Worm (Caenorhabditis elegans): Measurements from ENCODE around the gene egas-4.

egas-4 gene

ce11 chrIV:7520841-7521240 is 23.2 kb upstream of the egas-4 start (continued):
- TF ChIP-seq nhr-102 (tag; optimal IDR thresholded peaks at IDR 0.05): no peak
- peak; percentile 20 for TF ChIP-seq dve-1 (tag; optimal IDR thresholded peaks at IDR 0.05; ENCODE audit: insufficient read depth)
- no peak for TF ChIP-seq zfp-2 (tag; optimal IDR thresholded peaks at IDR 0.05)
- peak; percentile 36; the same call in 1 of the 2 replicates for TF ChIP-seq dmd-6 (GFP tag; IDR thresholded peaks at IDR 0.05)
- TF ChIP-seq ztf-11 (tag; optimal IDR thresholded peaks at IDR 0.05): no peak
- TF ChIP-seq Y105C5A.15 (GFP tag; IDR thresholded peaks at IDR 0.05): no peak
- no peak for TF ChIP-seq mdt-29 (GFP tag; IDR thresholded peaks at IDR 0.05)
- no peak for TF ChIP-seq nhr-237 (tag; optimal IDR thresholded peaks at IDR 0.05)
- TF ChIP-seq hmg-1.1 (GFP tag; IDR thresholded peaks at IDR 0.05): no peak
- TF ChIP-seq nhr-11 (tag; optimal IDR thresholded peaks at IDR 0.05): no peak
- no peak for TF ChIP-seq ztf-7 (tag; optimal IDR thresholded peaks at IDR 0.05)
- no peak for TF ChIP-seq F10B5.3 (tag; optimal IDR thresholded peaks at IDR 0.05)
- TF ChIP-seq lin-38 (GFP tag; IDR thresholded peaks at IDR 0.05): no peak
- no peak for TF ChIP-seq vab-7 (GFP tag; IDR thresholded peaks at IDR 0.05)
- no peak for TF ChIP-seq dpl-1 (GFP tag; optimal IDR thresholded peaks at IDR 0.05)
- no peak for TF ChIP-seq duxl-1 (tag; optimal IDR thresholded peaks at IDR 0.05; ENCODE audit: poor library complexity)
- TF ChIP-seq unc-62 (GFP tag; optimal IDR thresholded peaks at IDR 0.05 in 1 of 2): peak in 1 of 2 experiments; percentile 25
- TF ChIP-seq unc-62 (tag; optimal IDR thresholded peaks at IDR 0.05): no peak
- TF ChIP-seq nhr-42 (GFP tag; IDR thresholded peaks at IDR 0.05): no peak
- no peak for TF ChIP-seq ama-1 (optimal IDR thresholded peaks at IDR 0.05)
- no peak for TF ChIP-seq arid-1 (GFP tag; conservative IDR thresholded peaks at IDR 0.05)
- TF ChIP-seq ctbp-1 (GFP tag; IDR thresholded peaks at IDR 0.05): no peak
- no peak for TF ChIP-seq saeg-2 (GFP tag; IDR thresholded peaks at IDR 0.05)
- no peak for TF ChIP-seq egl-27 (tag; optimal IDR thresholded peaks at IDR 0.05)
- no peak for TF ChIP-seq spr-1 (tag; optimal IDR thresholded peaks at IDR 0.05)
- no peak for TF ChIP-seq nhr-6 (tag; optimal IDR thresholded peaks at IDR 0.05)
- no peak for TF ChIP-seq mxl-3 (GFP tag; optimal IDR thresholded peaks at IDR 0.05)
- TF ChIP-seq lin-13 (GFP tag; optimal IDR thresholded peaks at IDR 0.05): no peak
- TF ChIP-seq Y48G9A.11 (GFP tag; IDR thresholded peaks at IDR 0.05): no peak
- peak; percentile 7 for TF ChIP-seq pqm-1 (tag; optimal IDR thresholded peaks at IDR 0.05)
- no peak for TF ChIP-seq ZK337.2 (GFP tag; IDR thresholded peaks at IDR 0.05)
- no peak for TF ChIP-seq nhr-48 (tag; optimal IDR thresholded peaks at IDR 0.05)
- no peak for TF ChIP-seq nhr-76 (tag; optimal IDR thresholded peaks at IDR 0.05)
- no peak for TF ChIP-seq ceh-44 (GFP tag; IDR thresholded peaks at IDR 0.05)
- TF ChIP-seq zip-11 (GFP tag; IDR thresholded peaks at IDR 0.05): no peak
- TF ChIP-seq Y5F2A.4 (GFP tag; optimal IDR thresholded peaks at IDR 0.05): no peak
- TF ChIP-seq lir-3 (tag; optimal IDR thresholded peaks at IDR 0.05): no peak
- peak; percentile 34 for TF ChIP-seq hlh-30 (tag; optimal IDR thresholded peaks at IDR 0.05; ENCODE audit: insufficient read depth)
- no peak for TF ChIP-seq tag-97 (GFP tag; IDR thresholded peaks at IDR 0.05)
- peak; percentile 39; the same call in 1 of the 2 replicates for TF ChIP-seq php-3 (GFP tag; IDR thresholded peaks at IDR 0.05)
- no peak for TF ChIP-seq madf-5 (GFP tag; IDR thresholded peaks at IDR 0.05)
- no peak for TF ChIP-seq snpc-1.2 (GFP tag; IDR thresholded peaks at IDR 0.05)
- TF ChIP-seq gei-8 (GFP tag; optimal IDR thresholded peaks at IDR 0.05): no peak
- TF ChIP-seq nhr-28 (tag; optimal IDR thresholded peaks at IDR 0.05): peak; percentile 22

- no peak for TF ChIP-seq arid-1 (GFP tag; conservative IDR thresholded peaks at IDR 0.05)
- no peak for TF ChIP-seq dmd-8 (GFP tag; IDR thresholded peaks at IDR 0.05)
- TF ChIP-seq pqm-1 (tag; optimal IDR thresholded peaks at IDR 0.05): peak; percentile 44
- no peak for TF ChIP-seq daf-16 (GFP tag; optimal IDR thresholded peaks at IDR 0.05)
- TF ChIP-seq daf-16 (tag; optimal IDR thresholded peaks at IDR 0.05): peak; percentile 93
- TF ChIP-seq unc-130 (GFP tag; optimal IDR thresholded peaks at IDR 0.05): no peak
- TF ChIP-seq ztf-11 (tag; optimal IDR thresholded peaks at IDR 0.05): no peak
- peak; percentile 71 for TF ChIP-seq dve-1 (tag; optimal IDR thresholded peaks at IDR 0.05; ENCODE audit: insufficient read depth)
- TF ChIP-seq nhr-28 (tag; optimal IDR thresholded peaks at IDR 0.05): peak; percentile 10
These were observed 22.6 kb upstream of the egas-4 start for ce11 chrIV:7520258-7520657.
